Worm (Caenorhabditis elegans) whole organism, L4 larva: Measurements from ENCODE around the gene Y75B8A.37.

ENCODE experiments used
- F26F4.8 ChIP-seq: fragments of 200-800 bp; sonication (Bioruptor generic); conservative IDR thresholded peaks from 2 replicates; pipeline ENCODE4 v1.3.6; 2022; ENCODE audit warnings: missing genetic modification characterization, missing compliant biosample characterization
- F37D6.2 ChIP-seq: sonication (generic microtip); optimal IDR thresholded peaks from 2 replicates; lab custom pipeline; 2016; ENCODE audit warnings: mild to moderate bottlenecking, missing genetic modification characterization, missing compliant biosample characterization
- T26A8.4 ChIP-seq: fragments of 200-800 bp; sonication (Bioruptor generic); IDR thresholded peaks from 2 replicates; pipeline ENCODE4 v1.3.6; 2022; ENCODE audit warnings: missing genetic modification characterization, missing compliant biosample characterization
- Y105C5A.15 ChIP-seq: fragments of 200-800 bp; sonication (Bioruptor generic); IDR thresholded peaks from 2 replicates; pipeline ENCODE4 v1.3.6; 2022; ENCODE audit warnings: missing genetic modification characterization, missing compliant biosample characterization
- Y75B8A.6 ChIP-seq: fragments of 200-800 bp; sonication (Bioruptor generic); IDR thresholded peaks from 2 replicates; pipeline ENCODE4 v1.3.6; 2022; ENCODE audit warnings: missing genetic modification reagents, missing genetic modification characterization, missing compliant biosample characterization
- aha-1 ChIP-seq: fragments of 150-350 bp; peaks from one replicate; lab custom pipeline; 2014; ENCODE audit warnings: missing biosample characterization, missing genetic modification characterization
- arid-1 ChIP-seq: fragments of 200-800 bp; sonication (Bioruptor generic); conservative IDR thresholded peaks from 2 replicates; pipeline ENCODE4 v1.3.6; 2022; ENCODE audit warnings: missing genetic modification reagents, missing genetic modification characterization, missing compliant biosample characterization
- ceh-44 ChIP-seq: fragments of 200-800 bp; sonication (Bioruptor generic); IDR thresholded peaks from 2 replicates; pipeline ENCODE4 v1.3.6; 2022; ENCODE audit warnings: missing genetic modification reagents, missing genetic modification characterization, missing compliant biosample characterization
- ces-1 ChIP-seq: fragments of 150-350 bp; sonication (generic microtip); optimal IDR thresholded peaks from 4 replicates; lab custom pipeline; 2014; ENCODE audit warnings: missing biosample characterization, missing genetic modification reagents, missing genetic modification characterization
- daf-12 ChIP-seq: fragments of 150-350 bp; optimal IDR thresholded peaks from 2 replicates; lab custom pipeline; 2014; ENCODE audit warnings: missing biosample characterization, missing genetic modification reagents, missing genetic modification characterization
- daf-16 ChIP-seq, 3 experiments: sonication (generic microtip); optimal IDR thresholded peaks; 2 replicates each; lab custom pipeline; 2016 to 2017; ENCODE audit warnings: missing genetic modification characterization in 3 of 3, missing genetic modification reagents in 3 of 3, mild to moderate bottlenecking in 2 of 3, missing compliant biosample characterization in 2 of 3, missing biosample characterization in 1 of 3, moderate library complexity in 1 of 3
- dmd-6 ChIP-seq: fragments of 200-800 bp; sonication (Bioruptor generic); IDR thresholded peaks from 2 replicates; pipeline ENCODE4 v1.3.6; 2022; ENCODE audit warnings: missing genetic modification reagents, missing genetic modification characterization, missing compliant biosample characterization
- dmd-8 ChIP-seq: fragments of 200-800 bp; sonication (Bioruptor generic); IDR thresholded peaks from 2 replicates; pipeline ENCODE4 v1.3.6; 2022; ENCODE audit warnings: missing genetic modification characterization, missing compliant biosample characterization
- dpl-1 ChIP-seq: fragments of 150-350 bp; optimal IDR thresholded peaks from 2 replicates; lab custom pipeline; 2014; ENCODE audit warnings: missing biosample characterization, missing genetic modification reagents, missing genetic modification characterization
- duxl-1 ChIP-seq: sonication (generic microtip); optimal IDR thresholded peaks from 2 replicates; lab custom pipeline; 2016; ENCODE audit warnings: mild to moderate bottlenecking, missing genetic modification characterization, moderate library complexity, missing compliant biosample characterization; ENCODE audit not compliant: poor library complexity
- dve-1 ChIP-seq: sonication (generic microtip); optimal IDR thresholded peaks from 2 replicates; lab custom pipeline; 2017; ENCODE audit warnings: antibody characterized with exemption, mild to moderate bottlenecking, missing genetic modification characterization, missing compliant biosample characterization; ENCODE audit not compliant: insufficient read depth
- egl-43 ChIP-seq: fragments of 200-800 bp; sonication (Bioruptor generic); IDR thresholded peaks from 2 replicates; pipeline ENCODE4 v1.3.6; 2022; ENCODE audit warnings: missing genetic modification reagents, missing genetic modification characterization, missing compliant biosample characterization
- hlh-30 ChIP-seq: sonication (generic microtip); optimal IDR thresholded peaks from 2 replicates; lab custom pipeline; 2017; ENCODE audit warnings: antibody characterized with exemption, mild to moderate bottlenecking, missing genetic modification characterization, missing compliant biosample characterization; ENCODE audit not compliant: insufficient read depth
- lin-1 ChIP-seq: fragments of 200-800 bp; sonication (Bioruptor generic); IDR thresholded peaks from 2 replicates; pipeline ENCODE4 v1.3.6; 2022; ENCODE audit warnings: missing genetic modification reagents, missing genetic modification characterization, missing compliant biosample characterization
- lin-13 ChIP-seq: fragments of 150-350 bp; optimal IDR thresholded peaks from 2 replicates; lab custom pipeline; 2014; ENCODE audit warnings: missing biosample characterization, missing genetic modification reagents, missing genetic modification characterization
- lin-29 ChIP-seq: fragments of 200-800 bp; sonication (Bioruptor generic); IDR thresholded peaks from 2 replicates; pipeline ENCODE4 v1.3.6; 2022; ENCODE audit warnings: missing genetic modification reagents, missing genetic modification characterization, missing compliant biosample characterization
- lin-38 ChIP-seq: fragments of 200-800 bp; sonication (Bioruptor generic); IDR thresholded peaks from 2 replicates; pipeline ENCODE4 v1.3.6; 2022; ENCODE audit warnings: missing genetic modification reagents, missing genetic modification characterization, missing compliant biosample characterization
- lin-39 ChIP-seq: fragments of 150-350 bp; optimal IDR thresholded peaks from 2 replicates; lab custom pipeline; 2014; ENCODE audit warnings: missing biosample characterization, missing genetic modification reagents, missing genetic modification characterization
- lsy-2 ChIP-seq, 2 experiments: fragments of 150-350 bp in 1 of 2; sonication (generic microtip) in 1 of 2; optimal IDR thresholded peaks; 2 replicates each; lab custom pipeline; 2014 to 2017; ENCODE audit warnings: missing biosample characterization in 2 of 2, missing genetic modification characterization in 2 of 2
- mdt-29 ChIP-seq: fragments of 200-800 bp; sonication (Bioruptor generic); IDR thresholded peaks from 2 replicates; pipeline ENCODE4 v1.3.6; 2022; ENCODE audit warnings: missing genetic modification reagents, missing genetic modification characterization, missing compliant biosample characterization
- mep-1 ChIP-seq: fragments of 150-350 bp; sonication (generic microtip); optimal IDR thresholded peaks from 3 replicates; lab custom pipeline; 2014; ENCODE audit warnings: missing biosample characterization, missing genetic modification characterization
- mes-2 ChIP-seq: sonication (generic microtip); optimal IDR thresholded peaks from 2 replicates; lab custom pipeline; 2016; ENCODE audit warnings: missing genotype, mild to moderate bottlenecking, missing genetic modification characterization, missing compliant biosample characterization; ENCODE audit not compliant: poor library complexity, severe bottlenecking
- nhr-102 ChIP-seq: sonication (generic microtip); optimal IDR thresholded peaks from 2 replicates; lab custom pipeline; 2016; ENCODE audit warnings: mild to moderate bottlenecking, missing genetic modification characterization, moderate library complexity, missing compliant biosample characterization
- nhr-11 ChIP-seq: fragments of 150-350 bp; optimal IDR thresholded peaks from 2 replicates; lab custom pipeline; 2014; ENCODE audit warnings: missing biosample characterization, missing genetic modification characterization
- nhr-48 ChIP-seq: sonication (generic microtip); optimal IDR thresholded peaks from 2 replicates; lab custom pipeline; 2016; ENCODE audit warnings: mild to moderate bottlenecking, missing genetic modification characterization, missing compliant biosample characterization
- nhr-6 ChIP-seq: fragments of 150-350 bp; optimal IDR thresholded peaks from 2 replicates; lab custom pipeline; 2014; ENCODE audit warnings: missing biosample characterization, missing genetic modification characterization
- nhr-76 ChIP-seq: fragments of 150-350 bp; optimal IDR thresholded peaks from 2 replicates; lab custom pipeline; 2014; ENCODE audit warnings: missing biosample characterization, missing genetic modification characterization
- pha-4 ChIP-seq, 2 experiments: fragments of 150-350 bp in 1 of 2; fragments of 200-800 bp in 1 of 2; sonication (Bioruptor generic) in 1 of 2; IDR thresholded peaks in 1 of 2; optimal IDR thresholded peaks in 1 of 2; 2 replicates each; pipeline versions ENCODE4 v1.3.6 to Lab custom; 2014 to 2022; ENCODE audit warnings: missing genetic modification characterization in 2 of 2, missing genetic modification reagents in 2 of 2, missing biosample characterization in 1 of 2, missing compliant biosample characterization in 1 of 2
- sdz-12 ChIP-seq: fragments of 200-800 bp; sonication (Bioruptor generic); optimal IDR thresholded peaks from 2 replicates; lab custom pipeline; 2018; ENCODE audit warnings: mild to moderate bottlenecking, missing genetic modification characterization, missing compliant biosample characterization
- set-16 ChIP-seq: fragments of 200-800 bp; sonication (Bioruptor generic); IDR thresholded peaks from 2 replicates; pipeline ENCODE4 v1.3.6; 2022; ENCODE audit warnings: missing genetic modification reagents, missing genetic modification characterization, missing compliant biosample characterization
- spr-1 ChIP-seq: sonication (generic microtip); optimal IDR thresholded peaks from 2 replicates; lab custom pipeline; 2016; ENCODE audit warnings: mild to moderate bottlenecking, missing genetic modification characterization, missing compliant biosample characterization
- spr-3 ChIP-seq: fragments of 200-800 bp; sonication (Bioruptor generic); optimal IDR thresholded peaks from 2 replicates; lab custom pipeline; 2018; ENCODE audit warnings: mild to moderate bottlenecking, missing genetic modification characterization, missing compliant biosample characterization
- tra-1 ChIP-seq: fragments of 200-800 bp; sonication (Bioruptor generic); IDR thresholded peaks from 2 replicates; pipeline ENCODE4 v1.3.6; 2022; ENCODE audit warnings: missing genetic modification reagents, missing genetic modification characterization, missing compliant biosample characterization
- unc-130 ChIP-seq: sonication (generic microtip); optimal IDR thresholded peaks from 2 replicates; lab custom pipeline; 2016; ENCODE audit warnings: missing genetic modification reagents, missing genetic modification characterization, missing compliant biosample characterization
- unc-39 ChIP-seq: sonication (generic microtip); optimal IDR thresholded peaks from 2 replicates; lab custom pipeline; 2017; ENCODE audit warnings: missing biosample characterization, missing genetic modification characterization
- vab-7 ChIP-seq: fragments of 200-800 bp; sonication (Bioruptor generic); IDR thresholded peaks from 2 replicates; pipeline ENCODE4 v1.3.6; 2022; ENCODE audit warnings: missing genetic modification reagents, missing genetic modification characterization, missing compliant biosample characterization
- zfp-2 ChIP-seq: sonication (generic microtip); optimal IDR thresholded peaks from 2 replicates; lab custom pipeline; 2016; ENCODE audit warnings: mild to moderate bottlenecking, missing genetic modification characterization, missing compliant biosample characterization
- ztf-7 ChIP-seq: fragments of 150-350 bp; optimal IDR thresholded peaks from 2 replicates; lab custom pipeline; 2014; ENCODE audit warnings: missing biosample characterization, missing genetic modification characterization

Gene Y75B8A.37

ce11 chrIII:12335400-12335994 lies 20.2 kb downstream of the Y75B8A.37 start (continued):
- TF ChIP-seq mdt-29 (GFP tag; lab: Robert Waterston, UW) (no peak), daf-12 (tag; lab: Kevin White, UChicago) (no peak), lin-29 (GFP tag; lab: Robert Waterston, UW) (no peak), sdz-12 (no peak), spr-3 (GFP tag; lab: Kevin White, UChicago) (no peak), F26F4.8 (no peak), lin-13 (no peak), zfp-2 (tag; lab: Kevin White, UChicago) (no peak), nhr-11 (tag; lab: Kevin White, UChicago) (peak; percentile 72), nhr-48 (peak; percentile 13), ces-1 (GFP tag; lab: Kevin White, UChicago) (no peak), tra-1 (no peak), T26A8.4 (GFP tag; lab: Robert Waterston, UW) (no peak), mes-2 (tag; lab: Kevin White, UChicago) (peak; percentile 61), dmd-6 (GFP tag; lab: Robert Waterston, UW) (peak; percentile 83), nhr-76 (no peak), Y75B8A.6 (GFP tag; lab: Robert Waterston, UW) (no peak), vab-7 (GFP tag; lab: Robert Waterston, UW) (no peak)

- TF ChIP-seq egl-43 (GFP tag; lab: Robert Waterston, UW) (no peak), lsy-2 (tag; optimal IDR thresholded peaks at IDR 0.05; lab: Kevin White, UChicago) (peak in 1 of 2 experiments; percentile 16)
These were observed 29.7 kb downstream of the Y75B8A.37 start for ce11 chrIII:12344940-12345339.

ce11 chrIII:12349027-12349426 lies 33.7 kb downstream of the Y75B8A.37 start:
- no peak for TF ChIP-seq F37D6.2 (tag; lab: Kevin White, UChicago)
- TF ChIP-seq spr-1, result no peak
- TF ChIP-seq Y105C5A.15, result no peak
- no peak for TF ChIP-seq lin-39 (tag; lab: Kevin White, UChicago)
- no peak for TF ChIP-seq lin-38 (GFP tag; lab: Robert Waterston, UW)

- TF ChIP-seq duxl-1 (tag; lab: Kevin White, UChicago), result peak; percentile 0
- TF ChIP-seq ztf-7 (tag; lab: Kevin White, UChicago), result peak; percentile 22
- TF ChIP-seq aha-1, result no peak
- 0 out of 2 replicates have a peak, but pooled peaks have one; percentile 31 for TF ChIP-seq ceh-44
- peak; percentile 95 for TF ChIP-seq unc-130
- peak; percentile 99 for TF ChIP-seq mes-2 (tag; lab: Kevin White, UChicago)
- TF ChIP-seq daf-16 (GFP tag; optimal IDR thresholded peaks at IDR 0.05; lab: Kevin White, UChicago), result peak; percentile 12 to 45
- TF ChIP-seq daf-16 (tag; optimal IDR thresholded peaks at IDR 0.05; lab: Kevin White, UChicago), result peak; percentile 37
- TF ChIP-seq nhr-48, result peak; percentile 30
- peak; percentile 67 for TF ChIP-seq hlh-30 (tag; lab: Kevin White, UChicago)
- TF ChIP-seq zfp-2 (tag; lab: Kevin White, UChicago), result peak; percentile 44
- TF ChIP-seq unc-39 (tag; lab: Kevin White, UChicago), result no peak
- TF ChIP-seq nhr-102 (tag; lab: Kevin White, UChicago), result peak; percentile 71
- TF ChIP-seq dpl-1 (GFP tag; lab: Kevin White, UChicago), result peak; percentile 83
- peak; percentile 81 for TF ChIP-seq lin-13
- no peak for TF ChIP-seq lin-39 (tag; lab: Kevin White, UChicago)
- TF ChIP-seq pha-4 (GFP tag; IDR thresholded peaks at IDR 0.05; lab: Robert Waterston, UW), result peak; percentile 69
- TF ChIP-seq pha-4 (tag; optimal IDR thresholded peaks at IDR 0.05; lab: Kevin White, UChicago), result no peak
- TF ChIP-seq nhr-6, result peak; percentile 77
- TF ChIP-seq dve-1 (tag; lab: Kevin White, UChicago), result peak; percentile 84
- TF ChIP-seq mep-1 (tag; lab: Kevin White, UChicago), result peak; percentile 82
- peak; percentile 54; the same call in 1 of the 2 replicates for TF ChIP-seq arid-1
- no peak for TF ChIP-seq dmd-8 (GFP tag; lab: Robert Waterston, UW)
- TF ChIP-seq lin-1 (GFP tag; lab: Robert Waterston, UW), result peak; percentile 59; the same call in 1 of the 2 replicates
- no peak for TF ChIP-seq lin-29 (GFP tag; lab: Robert Waterston, UW)
- TF ChIP-seq spr-1, result peak; percentile 41
- peak; percentile 44 for TF ChIP-seq sdz-12
- TF ChIP-seq set-16 (GFP tag; lab: Robert Waterston, UW), result no peak
These were observed 36.0 kb downstream of the Y75B8A.37 start, which contains the start of the genes pph-4.1 and Y75B8A.31 for ce11 chrIII:12351301-12351700. pph-4.1 (minus strand) TSS chrIII:12351336. Y75B8A.31 (plus strand) TSS chrIII:12351642.
